Worm (Caenorhabditis elegans): ENCODE data around the gene R07B7.8.

DNA sequence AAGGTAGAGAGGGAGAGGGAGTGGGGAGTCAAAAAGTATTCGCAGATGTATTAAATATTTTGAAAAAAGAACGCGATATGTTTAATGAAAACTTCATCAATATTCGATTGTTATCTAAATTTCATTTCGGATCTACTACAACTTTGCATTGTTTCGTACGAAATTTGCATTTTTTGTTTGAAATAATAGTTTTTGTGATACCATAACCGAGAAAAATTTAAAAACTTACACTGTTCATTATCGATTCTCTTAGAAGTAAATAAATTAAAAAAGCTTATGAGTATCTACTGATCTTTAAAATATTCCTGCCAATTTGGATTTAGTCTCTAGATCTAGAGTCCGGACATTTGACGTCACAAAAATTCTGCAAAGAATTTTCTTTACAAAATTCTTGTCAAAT lies 3.8 kb downstream of the R07B7.8 start, which contains the start of gene R07B7.9:
- TF ChIP-seq nhr-76 (tag; optimal IDR thresholded peaks at IDR 0.05), result no peak
- no peak for TF ChIP-seq pag-3 (tag; optimal IDR thresholded peaks at IDR 0.05; ENCODE audit: borderline replicate concordance, insufficient read depth)
